Worm (Caenorhabditis elegans) whole organism, L4/young adult: ENCODE data around the gene H08J19.1.

Experiments
- W03F9.2 ChIP-seq: fragments of 150-350 bp; optimal IDR thresholded peaks from 2 replicates; lab custom pipeline; 2014; ENCODE audit warnings: missing biosample characterization, missing genetic modification characterization
- dao-5 ChIP-seq: sonication (generic microtip); optimal IDR thresholded peaks from 2 replicates; lab custom pipeline; 2016; ENCODE audit warnings: missing genotype, missing genetic modification characterization, moderate library complexity, missing compliant biosample characterization

DNA sequence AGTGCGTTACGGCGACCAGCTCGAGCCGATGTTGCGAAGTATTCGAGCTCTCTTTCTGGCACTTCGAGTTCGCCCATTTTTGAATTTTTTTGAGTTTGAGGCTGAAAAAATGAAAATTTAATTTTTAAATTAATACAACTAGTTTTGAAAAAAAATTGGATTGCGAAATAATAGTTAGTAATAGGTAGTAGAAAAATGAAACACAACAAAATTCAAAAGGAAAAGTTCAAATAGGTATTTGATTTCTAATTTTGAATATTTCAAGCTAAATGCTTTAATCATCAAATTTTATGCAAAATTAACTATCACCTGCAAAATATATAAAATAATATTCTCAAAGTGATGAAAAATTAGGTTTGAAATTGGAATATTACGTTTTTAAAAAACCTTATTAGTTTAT lies 12.4 kb upstream of the H08J19.1 start, which contains the start of gene K09E9.4:
- TF ChIP-seq W03F9.2 (no peak), dao-5 (tag; lab: Kevin White, UChicago) (no peak)
